Worm (Caenorhabditis elegans) whole organism, young adult: Measurements from ENCODE around the gene mct-5.
A peak's percentile ranks its signal among the peaks of the same experiment; 100 is the strongest.

Experiments used
- B0035.1 ChIP-seq: sonication (generic microtip); optimal IDR thresholded peaks from 2 replicates; lab custom pipeline; 2016; ENCODE audit warnings: missing genetic modification characterization, mild to moderate bottlenecking, missing compliant biosample characterization, missing genotype, missing genetic modification reagents
- B0336.3 ChIP-seq: fragments of 200-800 bp; sonication (Bioruptor generic); IDR thresholded peaks from 2 replicates; pipeline ENCODE4 v1.3.6; 2022; ENCODE audit warnings: missing genetic modification characterization, missing compliant biosample characterization
- D2030.7 ChIP-seq: fragments of 200-800 bp; sonication (Bioruptor generic); IDR thresholded peaks from 2 replicates; pipeline ENCODE4 v1.3.6; 2022; ENCODE audit warnings: missing genetic modification reagents, missing genetic modification characterization, missing compliant biosample characterization
- F33H1.4 ChIP-seq: fragments of 200-800 bp; sonication (Bioruptor generic); IDR thresholded peaks from 2 replicates; pipeline ENCODE4 v1.3.6; 2022; ENCODE audit warnings: missing genetic modification reagents, missing genetic modification characterization, missing compliant biosample characterization
- F39B2.1 ChIP-seq: fragments of 200-800 bp; sonication (Bioruptor generic); IDR thresholded peaks from 2 replicates; pipeline ENCODE4 v1.3.6; 2022; ENCODE audit warnings: missing genetic modification reagents, missing genetic modification characterization, missing compliant biosample characterization
- F49E8.2 ChIP-seq: sonication (generic microtip); optimal IDR thresholded peaks from 3 replicates; lab custom pipeline; 2017; ENCODE audit warnings: missing genetic modification characterization, mild to moderate bottlenecking, missing compliant biosample characterization, antibody characterized with exemption, moderate library complexity; ENCODE audit not compliant: insufficient read depth
- K12H6.12 ChIP-seq: fragments of 200-800 bp; sonication (Bioruptor generic); optimal IDR thresholded peaks from 2 replicates; lab custom pipeline; 2018; ENCODE audit warnings: mild to moderate bottlenecking, missing genetic modification characterization, missing compliant biosample characterization
- T26A5.8 ChIP-seq: sonication (generic microtip); optimal IDR thresholded peaks from 2 replicates; lab custom pipeline; 2016; ENCODE audit warnings: missing genetic modification characterization, missing compliant biosample characterization
- Y53F4B.3 ChIP-seq: fragments of 200-800 bp; sonication (Bioruptor generic); IDR thresholded peaks from 2 replicates; pipeline ENCODE4 v1.3.6; 2022; ENCODE audit warnings: missing genetic modification reagents, missing genetic modification characterization, missing compliant biosample characterization
- Y79H2A.3 ChIP-seq: fragments of 200-800 bp; sonication (Bioruptor generic); conservative IDR thresholded peaks from 2 replicates; pipeline ENCODE4 v1.3.6; 2022; ENCODE audit warnings: missing genetic modification reagents, missing genetic modification characterization, missing compliant biosample characterization
- Y95B8A.8 ChIP-seq: fragments of 200-800 bp; sonication (Bioruptor generic); IDR thresholded peaks from 2 replicates; pipeline ENCODE4 v1.3.6; 2022; ENCODE audit warnings: missing genetic modification reagents, missing genetic modification characterization, missing compliant biosample characterization
- akir-1 ChIP-seq: fragments of 200-800 bp; sonication (Bioruptor generic); optimal IDR thresholded peaks from 2 replicates; lab custom pipeline; 2018; ENCODE audit warnings: mild to moderate bottlenecking, missing genetic modification characterization, moderate library complexity, missing compliant biosample characterization
- aptf-2 ChIP-seq: fragments of 200-800 bp; sonication (Bioruptor generic); conservative IDR thresholded peaks from 2 replicates; pipeline ENCODE4 v1.3.6; 2022; ENCODE audit warnings: missing genetic modification reagents, missing genetic modification characterization, missing compliant biosample characterization
- attf-6 ChIP-seq: fragments of 200-800 bp; sonication (Bioruptor generic); IDR thresholded peaks from 2 replicates; pipeline ENCODE4 v1.3.6; 2022; ENCODE audit warnings: missing genetic modification reagents, missing genetic modification characterization, missing compliant biosample characterization
- bed-1 ChIP-seq: fragments of 200-800 bp; sonication (Bioruptor generic); IDR thresholded peaks from 2 replicates; pipeline ENCODE4 v1.3.6; 2022; ENCODE audit warnings: missing genetic modification reagents, missing genetic modification characterization, missing compliant biosample characterization
- bed-2 ChIP-seq: fragments of 200-800 bp; sonication (Bioruptor generic); IDR thresholded peaks from 2 replicates; pipeline ENCODE4 v1.3.6; 2022; ENCODE audit warnings: missing genetic modification reagents, missing genetic modification characterization, missing compliant biosample characterization
- ccch-3 ChIP-seq: fragments of 200-800 bp; sonication (Bioruptor generic); optimal IDR thresholded peaks from 2 replicates; lab custom pipeline; 2018; ENCODE audit warnings: mild to moderate bottlenecking, missing genetic modification characterization, missing compliant biosample characterization
- cebp-2 ChIP-seq: fragments of 200-800 bp; sonication (Bioruptor generic); IDR thresholded peaks from 2 replicates; pipeline ENCODE4 v1.3.6; 2022; ENCODE audit warnings: missing genetic modification characterization, missing compliant biosample characterization
- ceh-27 ChIP-seq: fragments of 200-800 bp; sonication (Bioruptor generic); optimal IDR thresholded peaks from 2 replicates; lab custom pipeline; 2018; ENCODE audit warnings: mild to moderate bottlenecking, missing genetic modification characterization, moderate library complexity, missing compliant biosample characterization
- ceh-58 ChIP-seq: fragments of 200-800 bp; sonication (Bioruptor generic); IDR thresholded peaks from 2 replicates; pipeline ENCODE4 v1.3.6; 2022; ENCODE audit warnings: missing genetic modification characterization, missing compliant biosample characterization
- ceh-91 ChIP-seq: fragments of 200-800 bp; sonication (Bioruptor generic); IDR thresholded peaks from 2 replicates; pipeline ENCODE4 v1.3.6; 2022; ENCODE audit warnings: missing genetic modification reagents, missing genetic modification characterization, missing compliant biosample characterization
- dox-1 ChIP-seq: fragments of 200-800 bp; sonication (Bioruptor generic); IDR thresholded peaks from 2 replicates; pipeline ENCODE4 v1.3.6; 2022; ENCODE audit warnings: missing genetic modification reagents, missing genetic modification characterization, missing compliant biosample characterization
- efl-1 ChIP-seq: fragments of 150-350 bp; optimal IDR thresholded peaks from 2 replicates; lab custom pipeline; 2014; ENCODE audit warnings: missing biosample characterization, missing genetic modification reagents, missing genetic modification characterization
- egl-18 ChIP-seq: fragments of 200-800 bp; sonication (Bioruptor generic); IDR thresholded peaks from 2 replicates; pipeline ENCODE4 v1.3.6; 2022; ENCODE audit warnings: missing genetic modification reagents, missing genetic modification characterization, missing compliant biosample characterization
- egl-44 ChIP-seq: fragments of 200-800 bp; sonication (Bioruptor generic); IDR thresholded peaks from 2 replicates; pipeline ENCODE4 v1.3.6; 2022; ENCODE audit warnings: missing genetic modification reagents, missing genetic modification characterization, missing compliant biosample characterization
- ekl-4 ChIP-seq: fragments of 200-800 bp; sonication (Bioruptor generic); IDR thresholded peaks from 2 replicates; pipeline ENCODE4 v1.3.6; 2022; ENCODE audit warnings: missing genetic modification reagents, missing genetic modification characterization, missing compliant biosample characterization
- ets-4 ChIP-seq: fragments of 200-800 bp; sonication (Bioruptor generic); optimal IDR thresholded peaks from 2 replicates; lab custom pipeline; 2018; ENCODE audit warnings: mild to moderate bottlenecking, missing genetic modification characterization, missing compliant biosample characterization
- him-1 ChIP-seq: sonication (generic microtip); optimal IDR thresholded peaks from 2 replicates; lab custom pipeline; 2016; ENCODE audit warnings: missing genotype, missing genetic modification reagents, missing genetic modification characterization, missing compliant biosample characterization
- hlh-26 ChIP-seq: fragments of 200-800 bp; sonication (Bioruptor generic); conservative IDR thresholded peaks from 2 replicates; pipeline ENCODE4 v1.3.6; 2022; ENCODE audit warnings: missing genetic modification reagents, missing genetic modification characterization, missing compliant biosample characterization
- hmg-1.2 ChIP-seq: fragments of 200-800 bp; sonication (Bioruptor generic); IDR thresholded peaks from 2 replicates; pipeline ENCODE4 v1.3.6; 2022; ENCODE audit warnings: missing genetic modification reagents, missing genetic modification characterization, missing compliant biosample characterization
- let-526 ChIP-seq: fragments of 200-800 bp; sonication (Bioruptor generic); IDR thresholded peaks from 2 replicates; pipeline ENCODE4 v1.3.6; 2022; ENCODE audit warnings: missing genetic modification reagents, missing genetic modification characterization, missing compliant biosample characterization
- lin-40 ChIP-seq: sonication (generic microtip); optimal IDR thresholded peaks from 2 replicates; lab custom pipeline; 2016; ENCODE audit warnings: missing genetic modification characterization, mild to moderate bottlenecking, missing compliant biosample characterization, missing genotype, missing genetic modification reagents
- lsy-27 ChIP-seq: sonication (generic microtip); optimal IDR thresholded peaks from 2 replicates; lab custom pipeline; 2017; ENCODE audit warnings: missing genetic modification characterization, mild to moderate bottlenecking, missing compliant biosample characterization, antibody characterized with exemption, missing genotype, borderline replicate concordance; ENCODE audit not compliant: insufficient read depth
- madf-10 ChIP-seq: sonication (generic microtip); optimal IDR thresholded peaks from 2 replicates; lab custom pipeline; 2016; ENCODE audit warnings: mild to moderate bottlenecking, missing genetic modification characterization, missing compliant biosample characterization
- madf-8 ChIP-seq: fragments of 200-800 bp; sonication (Bioruptor generic); conservative IDR thresholded peaks from 2 replicates; pipeline ENCODE4 v1.3.6; 2022; ENCODE audit warnings: missing genetic modification reagents, missing genetic modification characterization, missing compliant biosample characterization
- mcd-1 ChIP-seq: fragments of 200-800 bp; sonication (Bioruptor generic); IDR thresholded peaks from 2 replicates; pipeline ENCODE4 v1.3.6; 2022; ENCODE audit warnings: missing genetic modification reagents, missing genetic modification characterization, missing compliant biosample characterization
- mes-4 ChIP-seq: sonication (generic microtip); optimal IDR thresholded peaks from 2 replicates; lab custom pipeline; 2016; ENCODE audit warnings: missing genotype, missing genetic modification characterization, missing compliant biosample characterization
- nfya-1 ChIP-seq: sonication (generic microtip); optimal IDR thresholded peaks from 2 replicates; lab custom pipeline; 2017; ENCODE audit warnings: antibody characterized with exemption, missing compliant biosample characterization, missing genetic modification characterization, borderline replicate concordance; ENCODE audit not compliant: insufficient read depth
- pha-4 ChIP-seq: fragments of 150-350 bp; sonication (generic microtip); optimal IDR thresholded peaks from 2 replicates; lab custom pipeline; 2014; ENCODE audit warnings: missing biosample characterization, missing genetic modification reagents, missing genetic modification characterization
- sdz-38 ChIP-seq: sonication (generic microtip); optimal IDR thresholded peaks from 2 replicates; lab custom pipeline; 2016; ENCODE audit warnings: missing genotype, missing genetic modification characterization, missing compliant biosample characterization
- snpc-4 ChIP-seq, 5 experiments: fragments of 150-350 bp in 1 of 5; sonication (generic microtip) in 4 of 5; optimal IDR thresholded peaks; 2 replicates each; lab custom pipeline; 2014 to 2018; ENCODE audit warnings: missing genetic modification characterization in 5 of 5, missing biosample characterization in 3 of 5, antibody characterized with exemption in 2 of 5, mild to moderate bottlenecking in 2 of 5, missing compliant biosample characterization in 2 of 5, missing genotype in 2 of 5, moderate library complexity in 2 of 5, missing genetic modification reagents in 1 of 5
- sptf-2 ChIP-seq: fragments of 200-800 bp; sonication (Bioruptor generic); optimal IDR thresholded peaks from 2 replicates; lab custom pipeline; 2018; ENCODE audit warnings: mild to moderate bottlenecking, missing genetic modification characterization, missing compliant biosample characterization
- tlf-1 ChIP-seq: fragments of 200-800 bp; sonication (Bioruptor generic); optimal IDR thresholded peaks from 2 replicates; lab custom pipeline; 2018; ENCODE audit warnings: mild to moderate bottlenecking, missing genetic modification characterization, missing compliant biosample characterization
- zfh-2 ChIP-seq: fragments of 200-800 bp; sonication (Bioruptor generic); conservative IDR thresholded peaks from 2 replicates; pipeline ENCODE4 v1.3.6; 2022; ENCODE audit warnings: missing genetic modification reagents, missing genetic modification characterization, missing compliant biosample characterization
- ztf-25 ChIP-seq: fragments of 200-800 bp; sonication (Bioruptor generic); IDR thresholded peaks from 2 replicates; pipeline ENCODE4 v1.3.6; 2022; ENCODE audit warnings: missing genetic modification reagents, missing genetic modification characterization, missing compliant biosample characterization
- ztf-28 ChIP-seq: fragments of 200-800 bp; sonication (Bioruptor generic); IDR thresholded peaks from 2 replicates; pipeline ENCODE4 v1.3.6; 2022; ENCODE audit warnings: missing genetic modification reagents, missing genetic modification characterization, missing compliant biosample characterization
- ztf-6 ChIP-seq: fragments of 200-800 bp; sonication (Bioruptor generic); IDR thresholded peaks from 2 replicates; pipeline ENCODE4 v1.3.6; 2022; ENCODE audit warnings: missing genetic modification reagents, missing genetic modification characterization, missing compliant biosample characterization

The mct-5 gene

ce11 chrII:7050021-7050722 is 48.2 kb downstream of the mct-5 start, which contains the start of the genes tcer-1 and ZK1127.5 (continued):
- TF ChIP-seq Y95B8A.8 (GFP tag; lab: Robert Waterston, UW) (no peak), cebp-2 (no peak), ceh-58 (GFP tag; lab: Robert Waterston, UW) (no peak), ztf-28 (no peak), madf-8 (peak; percentile 60), T26A5.8 (no peak), nfya-1 (no peak), madf-10 (tag; lab: Kevin White, UChicago) (no peak), efl-1 (GFP tag; lab: Kevin White, UChicago) (peak; percentile 87), lsy-27 (tag; lab: Kevin White, UChicago) (no peak), attf-6 (no peak), hlh-26 (no peak), Y79H2A.3 (GFP tag; lab: Robert Waterston, UW) (no peak), ztf-25 (GFP tag; lab: Robert Waterston, UW) (no peak), ccch-3 (GFP tag; lab: Kevin White, UChicago) (no peak), B0336.3 (GFP tag; lab: Robert Waterston, UW) (no peak), hmg-1.2 (peak; percentile 39; the same call in 1 of the 2 replicates), F49E8.2 (tag; lab: Kevin White, UChicago) (no peak), sdz-38 (tag; lab: Kevin White, UChicago) (no peak), tlf-1 (GFP tag; lab: Kevin White, UChicago) (no peak), aptf-2 (GFP tag; lab: Robert Waterston, UW) (no peak), egl-44 (GFP tag; lab: Robert Waterston, UW) (no peak), ekl-4 (GFP tag; lab: Robert Waterston, UW) (no peak), him-1 (tag; lab: Kevin White, UChicago) (no peak), ceh-27 (GFP tag; lab: Kevin White, UChicago) (no peak), B0035.1 (tag; lab: Kevin White, UChicago) (no peak), akir-1 (GFP tag; lab: Kevin White, UChicago) (no peak), bed-1 (no peak), F39B2.1 (GFP tag; lab: Robert Waterston, UW) (no peak), lin-40 (tag; lab: Kevin White, UChicago) (no peak), ets-4 (no peak), D2030.7 (0 out of 2 replicates have a peak, but pooled peaks have one; percentile 13), ceh-91 (GFP tag; lab: Robert Waterston, UW) (peak; percentile 57; the same call in 1 of the 2 replicates), let-526 (GFP tag; lab: Robert Waterston, UW) (no peak), egl-18 (GFP tag; lab: Robert Waterston, UW) (no peak), F33H1.4 (GFP tag; lab: Robert Waterston, UW) (0 out of 2 replicates have a peak, but pooled peaks have one; percentile 44), snpc-4 (GFP tag; optimal IDR thresholded peaks at IDR 0.05; lab: Kevin White, UChicago) (no peak), snpc-4 (tag; optimal IDR thresholded peaks at IDR 0.05; lab: Kevin White, UChicago) (peak in 3 of 4 experiments; percentile 8 to 16 (median 13)), Y53F4B.3 (GFP tag; lab: Robert Waterston, UW) (no peak), pha-4 (tag; lab: Kevin White, UChicago) (no peak), mes-4 (no peak), zfh-2 (GFP tag; lab: Robert Waterston, UW) (no peak), sptf-2 (no peak), dox-1 (GFP tag; lab: Robert Waterston, UW) (peak; percentile 79), bed-2 (no peak), mcd-1 (peak; percentile 94), ztf-6 (GFP tag; lab: Robert Waterston, UW) (no peak), K12H6.12 (tag; lab: Kevin White, UChicago) (no peak)
